Worm (Caenorhabditis elegans) whole organism, L4 larva: ENCODE data around the gene npr-30.

ENCODE experiments used
- Y105C5A.15 ChIP-seq: fragments of 200-800 bp; sonication (Bioruptor generic); IDR thresholded peaks from 2 replicates; pipeline ENCODE4 v1.3.6; 2022; ENCODE audit warnings: missing genetic modification characterization, missing compliant biosample characterization
- duxl-1 ChIP-seq: sonication (generic microtip); optimal IDR thresholded peaks from 2 replicates; lab custom pipeline; 2016; ENCODE audit warnings: mild to moderate bottlenecking, missing genetic modification characterization, moderate library complexity, missing compliant biosample characterization; ENCODE audit not compliant: poor library complexity
- egl-27 ChIP-seq: sonication (generic microtip); optimal IDR thresholded peaks from 3 replicates; lab custom pipeline; 2017; ENCODE audit warnings: missing biosample characterization, missing genetic modification reagents, missing genetic modification characterization
- egl-43 ChIP-seq: fragments of 200-800 bp; sonication (Bioruptor generic); IDR thresholded peaks from 2 replicates; pipeline ENCODE4 v1.3.6; 2022; ENCODE audit warnings: missing genetic modification reagents, missing genetic modification characterization, missing compliant biosample characterization
- fkh-10 ChIP-seq: fragments of 150-350 bp; optimal IDR thresholded peaks from 2 replicates; lab custom pipeline; 2014; ENCODE audit warnings: missing biosample characterization, missing genetic modification reagents, missing genetic modification characterization
- skn-1 ChIP-seq: fragments of 150-350 bp; optimal IDR thresholded peaks from 2 replicates; lab custom pipeline; 2014; ENCODE audit warnings: missing biosample characterization, missing genetic modification characterization
- unc-39 ChIP-seq: sonication (generic microtip); optimal IDR thresholded peaks from 2 replicates; lab custom pipeline; 2017; ENCODE audit warnings: missing biosample characterization, missing genetic modification characterization
- vab-7 ChIP-seq: fragments of 200-800 bp; sonication (Bioruptor generic); IDR thresholded peaks from 2 replicates; pipeline ENCODE4 v1.3.6; 2022; ENCODE audit warnings: missing genetic modification reagents, missing genetic modification characterization, missing compliant biosample characterization

- TF ChIP-seq fkh-10 (GFP tag; lab: Kevin White, UChicago): no peak
- TF ChIP-seq duxl-1 (tag; lab: Kevin White, UChicago): no peak
- no peak for TF ChIP-seq Y105C5A.15 (GFP tag; lab: Robert Waterston, UW)
- TF ChIP-seq vab-7 (GFP tag; lab: Robert Waterston, UW): no peak
- no peak for TF ChIP-seq unc-39
- TF ChIP-seq egl-43 (GFP tag; lab: Robert Waterston, UW): no peak
- no peak for TF ChIP-seq egl-27 (tag; lab: Kevin White, UChicago)
- TF ChIP-seq skn-1: no peak
Measured at ce11 chrIII:33257-33656, 30.1 kb downstream of the npr-30 start.
